Worm (Caenorhabditis elegans) whole organism, mixed stage, embryonic: Measurements from ENCODE around the gene C55C3.73.

Source experiments
- M03D4.4 ChIP-seq: sonication (generic microtip); optimal IDR thresholded peaks from 2 replicates; lab custom pipeline; 2017; ENCODE audit warnings: mild to moderate bottlenecking, missing genetic modification characterization, missing compliant biosample characterization
- bed-3 ChIP-seq: fragments of 200-800 bp; sonication (Bioruptor generic); optimal IDR thresholded peaks from 3 replicates; lab custom pipeline; 2018; ENCODE audit warnings: mild to moderate bottlenecking, missing genetic modification characterization, moderate library complexity, missing compliant biosample characterization
- ceh-39 ChIP-seq: fragments of 150-350 bp; optimal IDR thresholded peaks from 2 replicates; lab custom pipeline; 2014; ENCODE audit warnings: missing biosample characterization, missing genetic modification characterization
- ces-1 ChIP-seq: fragments of 150-350 bp; optimal IDR thresholded peaks from 2 replicates; lab custom pipeline; 2014; ENCODE audit warnings: missing biosample characterization, missing genetic modification reagents, missing genetic modification characterization
- cnd-1 ChIP-seq: fragments of 200-800 bp; sonication (Bioruptor generic); optimal IDR thresholded peaks from 2 replicates; lab custom pipeline; 2018; ENCODE audit warnings: mild to moderate bottlenecking, missing genetic modification characterization, missing compliant biosample characterization
- elt-3 ChIP-seq: fragments of 150-350 bp; optimal IDR thresholded peaks from 2 replicates; lab custom pipeline; 2014; ENCODE audit warnings: missing biosample characterization, missing genetic modification characterization
- hlh-1 ChIP-seq: fragments of 150-350 bp; optimal IDR thresholded peaks from 2 replicates; lab custom pipeline; 2014; ENCODE audit warnings: missing biosample characterization, missing genetic modification reagents, missing genetic modification characterization
- lin-13 ChIP-seq: fragments of 150-350 bp; optimal IDR thresholded peaks from 2 replicates; lab custom pipeline; 2014; ENCODE audit warnings: missing biosample characterization, missing genetic modification characterization
- lsy-2 ChIP-seq: fragments of 150-350 bp; optimal IDR thresholded peaks from 2 replicates; lab custom pipeline; 2014; ENCODE audit warnings: missing biosample characterization, missing genetic modification characterization
- nhr-12 ChIP-seq: fragments of 150-350 bp; optimal IDR thresholded peaks from 2 replicates; lab custom pipeline; 2014; ENCODE audit warnings: missing biosample characterization, missing genetic modification characterization
- pha-4 ChIP-seq: fragments of 150-350 bp; optimal IDR thresholded peaks from 2 replicates; lab custom pipeline; 2018; ENCODE audit warnings: missing biosample characterization, missing genetic modification reagents, missing genetic modification characterization
- unc-120 ChIP-seq: sonication (generic microtip); optimal IDR thresholded peaks from 2 replicates; lab custom pipeline; 2017; ENCODE audit warnings: missing genetic modification characterization, missing compliant biosample characterization; ENCODE audit not compliant: poor library complexity, severe bottlenecking
- unc-39 ChIP-seq: fragments of 150-350 bp; optimal IDR thresholded peaks from 2 replicates; lab custom pipeline; 2014; ENCODE audit warnings: missing biosample characterization, missing genetic modification characterization
- unc-62 ChIP-seq: fragments of 150-350 bp; optimal IDR thresholded peaks from 2 replicates; lab custom pipeline; 2014; ENCODE audit warnings: missing biosample characterization, missing genetic modification reagents, missing genetic modification characterization

ce11 chrIV:5654203-5654602 lies 49.0 kb downstream of the C55C3.73 start:
- TF ChIP-seq unc-39 (no peak), nhr-12 (no peak), unc-62 (no peak), unc-120 (tag; lab: Kevin White, UChicago) (no peak), elt-3 (tag; lab: Kevin White, UChicago) (no peak), ces-1 (GFP tag; lab: Kevin White, UChicago) (no peak), cnd-1 (tag; lab: Kevin White, UChicago) (no peak), bed-3 (GFP tag; lab: Kevin White, UChicago) (no peak), lin-13 (tag; lab: Kevin White, UChicago) (no peak), M03D4.4 (tag; lab: Kevin White, UChicago) (no peak), lsy-2 (tag; lab: Kevin White, UChicago) (no peak), hlh-1 (tag; lab: Kevin White, UChicago) (no peak), ceh-39 (no peak), pha-4 (tag; lab: Kevin White, UChicago) (no peak)
